Worm (Caenorhabditis elegans): ENCODE measurements around the gene C08G5.6.

DNA sequence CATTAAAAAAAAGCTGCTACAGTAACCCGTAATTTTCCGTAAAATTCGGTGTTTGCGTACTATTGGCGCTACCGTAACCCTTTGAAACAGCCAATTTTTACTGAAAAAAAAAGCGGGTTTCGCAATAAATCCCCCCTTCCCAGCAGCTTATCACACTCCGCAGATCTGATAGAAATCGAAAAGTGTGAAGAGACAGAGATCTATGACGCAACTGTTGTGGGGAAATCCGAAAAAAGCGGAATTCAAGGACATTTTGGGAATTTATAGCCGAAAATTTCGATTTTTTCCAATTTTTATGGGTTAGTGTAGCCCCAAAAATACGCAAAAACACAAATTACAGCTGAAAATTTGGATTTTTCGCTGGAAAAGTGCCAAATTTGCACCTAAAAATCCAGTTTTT lies 48.4 kb upstream of the C08G5.6 start:
- TF ChIP-seq pha-4 (tag; optimal IDR thresholded peaks at IDR 0.05) (no peak), unc-39 (tag; optimal IDR thresholded peaks at IDR 0.05) (no peak), M03D4.4 (tag; optimal IDR thresholded peaks at IDR 0.05) (no peak), elt-3 (tag; optimal IDR thresholded peaks at IDR 0.05) (no peak)

All from whole organism, mixed stage, embryonic.